Worm (Caenorhabditis elegans) whole organism, L2 larva: ENCODE data around the gene pdi-2.

Source experiments
- aly-2 ChIP-seq: fragments of 150-350 bp; optimal IDR thresholded peaks from 2 replicates; lab custom pipeline; 2014; ENCODE audit warnings: missing biosample characterization, missing genetic modification characterization
- blmp-1 ChIP-seq: sonication (generic microtip); optimal IDR thresholded peaks from 2 replicates; lab custom pipeline; 2017; ENCODE audit warnings: missing genetic modification characterization, mild to moderate bottlenecking, missing compliant biosample characterization, antibody characterized with exemption, moderate library complexity; ENCODE audit not compliant: insufficient read depth
- gmeb-1 ChIP-seq: fragments of 150-350 bp; optimal IDR thresholded peaks from 2 replicates; lab custom pipeline; 2014; ENCODE audit warnings: missing biosample characterization, missing genetic modification characterization
- nhr-10 ChIP-seq: sonication (generic microtip); optimal IDR thresholded peaks from 2 replicates; lab custom pipeline; 2017; ENCODE audit warnings: missing biosample characterization, missing genetic modification characterization
- nhr-11 ChIP-seq: fragments of 150-350 bp; optimal IDR thresholded peaks from 2 replicates; lab custom pipeline; 2014; ENCODE audit warnings: missing biosample characterization, missing genetic modification characterization
- nhr-12 ChIP-seq: fragments of 150-350 bp; optimal IDR thresholded peaks from 2 replicates; lab custom pipeline; 2014; ENCODE audit warnings: missing biosample characterization, missing genetic modification characterization
- nhr-77 ChIP-seq: fragments of 150-350 bp; optimal IDR thresholded peaks from 2 replicates; lab custom pipeline; 2014; ENCODE audit warnings: missing biosample characterization, missing genetic modification characterization
- snpc-4 ChIP-seq: fragments of 150-350 bp; optimal IDR thresholded peaks from 2 replicates; lab custom pipeline; 2014; ENCODE audit warnings: missing biosample characterization, missing genetic modification characterization
- unc-55 ChIP-seq: fragments of 150-350 bp; sonication (generic microtip); optimal IDR thresholded peaks from 3 replicates; lab custom pipeline; 2014; ENCODE audit warnings: missing biosample characterization, missing genetic modification reagents, missing genetic modification characterization
- ztf-4 ChIP-seq: fragments of 150-350 bp; optimal IDR thresholded peaks from 2 replicates; lab custom pipeline; 2014; ENCODE audit warnings: missing biosample characterization, missing genetic modification characterization

DNA sequence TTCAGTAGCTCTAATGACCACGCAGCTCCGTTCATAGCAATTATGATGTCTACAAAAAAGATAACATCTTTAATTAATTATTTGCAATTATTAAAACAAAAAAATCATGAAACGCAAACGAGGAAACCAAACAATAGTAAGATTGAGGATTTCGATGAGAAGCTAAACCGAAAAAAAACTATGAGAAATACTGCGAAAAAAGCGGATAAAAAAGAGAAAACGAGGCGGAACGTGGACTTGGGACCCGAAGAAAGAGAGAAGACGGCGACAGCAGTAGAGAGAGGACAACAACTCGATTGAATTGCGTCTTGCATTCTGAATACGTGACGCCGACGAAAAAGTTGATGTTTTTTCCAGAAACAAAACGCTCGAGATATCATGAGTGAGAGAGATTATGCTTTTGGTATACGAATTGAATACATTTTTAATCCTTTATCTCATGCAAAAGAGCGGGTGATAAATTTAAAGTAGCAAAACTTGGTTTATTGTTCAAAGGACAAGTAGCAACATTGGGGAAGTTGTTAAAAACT, 35.1 kb upstream of the pdi-2 start, which contains the start of gene ncr-1:
- peak; percentile 56 for TF ChIP-seq unc-55 (GFP tag; lab: Kevin White, UChicago)
- no peak for TF ChIP-seq nhr-77 (tag; lab: Kevin White, UChicago)
- no peak for TF ChIP-seq nhr-11 (tag; lab: Kevin White, UChicago)
- TF ChIP-seq nhr-12, result no peak
- TF ChIP-seq ztf-4, result no peak
- no peak for TF ChIP-seq gmeb-1 (tag; lab: Kevin White, UChicago)
- TF ChIP-seq blmp-1 (tag; lab: Kevin White, UChicago), result no peak
- TF ChIP-seq nhr-10 (tag; lab: Kevin White, UChicago), result no peak
- no peak for TF ChIP-seq snpc-4
- TF ChIP-seq aly-2 (tag; lab: Kevin White, UChicago), result no peak
